Worm (Caenorhabditis elegans) whole organism, L4 larva: ENCODE data around the gene F10E7.1.

Source experiments
- T20F7.1 ChIP-seq: fragments of 200-800 bp; sonication (Bioruptor generic); optimal IDR thresholded peaks from 2 replicates; lab custom pipeline; 2018; ENCODE audit warnings: mild to moderate bottlenecking, missing genetic modification characterization, missing compliant biosample characterization
- aly-2 ChIP-seq: sonication (generic microtip); optimal IDR thresholded peaks from 2 replicates; lab custom pipeline; 2018; ENCODE audit warnings: missing biosample characterization, missing genetic modification characterization
- egl-43 ChIP-seq: fragments of 200-800 bp; sonication (Bioruptor generic); IDR thresholded peaks from 2 replicates; pipeline ENCODE4 v1.3.6; 2022; ENCODE audit warnings: missing genetic modification reagents, missing genetic modification characterization, missing compliant biosample characterization
- lin-13 ChIP-seq: fragments of 150-350 bp; optimal IDR thresholded peaks from 2 replicates; lab custom pipeline; 2014; ENCODE audit warnings: missing biosample characterization, missing genetic modification reagents, missing genetic modification characterization
- nhr-76 ChIP-seq: fragments of 150-350 bp; optimal IDR thresholded peaks from 2 replicates; lab custom pipeline; 2014; ENCODE audit warnings: missing biosample characterization, missing genetic modification characterization
- nhr-77 ChIP-seq: fragments of 150-350 bp; optimal IDR thresholded peaks from 2 replicates; lab custom pipeline; 2014; ENCODE audit warnings: missing biosample characterization, missing genetic modification characterization
- unc-39 ChIP-seq: sonication (generic microtip); optimal IDR thresholded peaks from 2 replicates; lab custom pipeline; 2017; ENCODE audit warnings: missing biosample characterization, missing genetic modification characterization
- unc-62 ChIP-seq, 3 experiments: fragments of 150-350 bp in 1 of 3; sonication (generic microtip); optimal IDR thresholded peaks in 2 of 3; peaks in 1 of 3; 1 replicate in 1 of 3; 2 replicates in 2 of 3; lab custom pipeline; 2014 to 2017; ENCODE audit warnings: missing biosample characterization in 3 of 3, missing genetic modification characterization in 3 of 3, missing genetic modification reagents in 3 of 3, missing genotype in 1 of 3

- no peak for TF ChIP-seq T20F7.1 (GFP tag; lab: Kevin White, UChicago)
- no peak for TF ChIP-seq aly-2 (tag; lab: Kevin White, UChicago)
- no peak for TF ChIP-seq unc-39 (tag; lab: Kevin White, UChicago)
- no peak for TF ChIP-seq unc-62 (GFP tag; optimal IDR thresholded peaks at IDR 0.05 in 1 of 2; lab: Kevin White, UChicago)
- no peak for TF ChIP-seq unc-62 (tag; optimal IDR thresholded peaks at IDR 0.05; lab: Kevin White, UChicago)
- no peak for TF ChIP-seq nhr-77 (tag; lab: Kevin White, UChicago)
- no peak for TF ChIP-seq nhr-76
- TF ChIP-seq lin-13 (GFP tag; lab: Kevin White, UChicago) = no peak
- TF ChIP-seq egl-43 = no peak
Measured at ce11 chrII:7109956-7110355, 16.6 kb upstream of the F10E7.1 start, which contains the start of gene F10E7.9.
